Worm (Caenorhabditis elegans) whole organism, L4/young adult: Measurements from ENCODE around the gene Y54G2A.11.
"Not testable (repeated sequence)": the region's sequence is repeated elsewhere in the genome, so short reads cannot be mapped to it uniquely, and the experiment has no call there.

ENCODE experiments used
- W03F9.2 ChIP-seq: fragments of 150-350 bp; optimal IDR thresholded peaks from 2 replicates; lab custom pipeline; 2014; ENCODE audit warnings: missing biosample characterization, missing genetic modification characterization
- dao-5 ChIP-seq: sonication (generic microtip); optimal IDR thresholded peaks from 2 replicates; lab custom pipeline; 2016; ENCODE audit warnings: missing genotype, missing genetic modification characterization, moderate library complexity, missing compliant biosample characterization
- him-1 ChIP-seq: sonication (generic microtip); optimal IDR thresholded peaks from 2 replicates; lab custom pipeline; 2016; ENCODE audit warnings: missing genotype, missing genetic modification reagents, missing genetic modification characterization, missing compliant biosample characterization

The Y54G2A.11 gene

ce11 chrIV:2793956-2794355, 22.4 kb upstream of the Y54G2A.11 start:
- no peak for TF ChIP-seq W03F9.2 (tag; lab: Kevin White, UChicago)
- TF ChIP-seq him-1, result no peak
- no peak for TF ChIP-seq dao-5

ce11 chrIV:2788389-2788788, 16.8 kb upstream of the Y54G2A.11 start, which contains the start of gene atln-1:
atln-1 (plus strand) TSS chrIV:2788689.
- not testable (repeated sequence) for TF ChIP-seq W03F9.2 (tag; lab: Kevin White, UChicago); dao-5; him-1

- TF ChIP-seq W03F9.2 (tag; lab: Kevin White, UChicago) (no peak), dao-5 (no peak), him-1 (no peak)
Observed at ce11 chrIV:2785057-2785456, 13.5 kb upstream of the Y54G2A.11 start.

- TF ChIP-seq dao-5 (no peak), W03F9.2 (tag; lab: Kevin White, UChicago) (no peak), him-1 (no peak)
Observed at ce11 chrIV:2782793-2783540, 11.4 kb upstream of the Y54G2A.11 start, which contains the start of gene Y54G2A.12. Y54G2A.12 (minus strand) TSS chrIV:2782843.

ce11 chrIV:2777841-2778240, 6.2 kb upstream of the Y54G2A.11 start, which contains the start of gene Y54G2A.72:
Y54G2A.72 (plus strand) TSS chrIV:2778141.
- not testable (repeated sequence) for TF ChIP-seq W03F9.2 (tag; lab: Kevin White, UChicago); him-1; dao-5

- TF ChIP-seq dao-5 (no peak), him-1 (no peak)
Observed at ce11 chrIV:2776733-2777132, 5.1 kb upstream of the Y54G2A.11 start.

ce11 chrIV:2775992-2776630, 4.5 kb upstream of the Y54G2A.11 start:
- TF ChIP-seq dao-5, result no peak
- TF ChIP-seq W03F9.2 (tag; lab: Kevin White, UChicago), result no peak
- TF ChIP-seq him-1, result no peak

ce11 chrIV:2774500-2774899, 2.9 kb upstream of the Y54G2A.11 start:
- TF ChIP-seq dao-5 (no peak), W03F9.2 (tag; lab: Kevin White, UChicago) (peak; percentile 43)

- TF ChIP-seq W03F9.2 (tag; lab: Kevin White, UChicago), result no peak
- no peak for TF ChIP-seq him-1
- no peak for TF ChIP-seq dao-5
Observed at ce11 chrIV:2773382-2773979, 1.9 kb upstream of the Y54G2A.11 start.

- TF ChIP-seq dao-5 (no peak), him-1 (no peak), W03F9.2 (tag; lab: Kevin White, UChicago) (no peak)
Observed at ce11 chrIV:2772209-2772851, 738 bp upstream of the Y54G2A.11 start.

- no peak for TF ChIP-seq dao-5
- TF ChIP-seq him-1, result no peak
- no peak for TF ChIP-seq W03F9.2 (tag; lab: Kevin White, UChicago)
Observed at ce11 chrIV:2770835-2771234, 757 bp downstream of the Y54G2A.11 start.

ce11 chrIV:2770067-2770466, 1.5 kb downstream of the Y54G2A.11 start:
- TF ChIP-seq him-1 (no peak), dao-5 (no peak), W03F9.2 (tag; lab: Kevin White, UChicago) (no peak)

ce11 chrIV:2765048-2765708, 6.4 kb downstream of the Y54G2A.11 start:
- TF ChIP-seq W03F9.2 (tag; lab: Kevin White, UChicago) (no peak), him-1 (no peak), dao-5 (no peak)

- no peak for TF ChIP-seq dao-5
- TF ChIP-seq him-1, result no peak
- TF ChIP-seq W03F9.2 (tag; lab: Kevin White, UChicago), result no peak
Observed at ce11 chrIV:2764160-2764559, 7.4 kb downstream of the Y54G2A.11 start.
